Worm (Caenorhabditis elegans) whole organism, young adult: ENCODE data around the gene abhd-5.1.

Experiments used
- B0019.2 ChIP-seq: fragments of 200-800 bp; sonication (Bioruptor generic); conservative IDR thresholded peaks from 2 replicates; pipeline ENCODE4 v1.3.6; 2022; ENCODE audit warnings: missing genetic modification reagents, missing genetic modification characterization, missing compliant biosample characterization
- B0035.1 ChIP-seq: sonication (generic microtip); optimal IDR thresholded peaks from 2 replicates; lab custom pipeline; 2016; ENCODE audit warnings: missing genetic modification characterization, mild to moderate bottlenecking, missing compliant biosample characterization, missing genotype, missing genetic modification reagents
- B0336.3 ChIP-seq: fragments of 200-800 bp; sonication (Bioruptor generic); IDR thresholded peaks from 2 replicates; pipeline ENCODE4 v1.3.6; 2022; ENCODE audit warnings: missing genetic modification characterization, missing compliant biosample characterization
- C17E4.6 ChIP-seq: fragments of 200-800 bp; sonication (Bioruptor generic); IDR thresholded peaks from 2 replicates; pipeline ENCODE4 v1.3.6; 2022; ENCODE audit warnings: missing genetic modification reagents, missing genetic modification characterization, missing compliant biosample characterization
- D2030.7 ChIP-seq: fragments of 200-800 bp; sonication (Bioruptor generic); IDR thresholded peaks from 2 replicates; pipeline ENCODE4 v1.3.6; 2022; ENCODE audit warnings: missing genetic modification reagents, missing genetic modification characterization, missing compliant biosample characterization
- F37B4.10 ChIP-seq: fragments of 200-800 bp; sonication (Bioruptor generic); IDR thresholded peaks from 2 replicates; pipeline ENCODE4 v1.3.6; 2022; ENCODE audit warnings: missing genetic modification characterization, missing compliant biosample characterization
- F39B2.1 ChIP-seq: fragments of 200-800 bp; sonication (Bioruptor generic); IDR thresholded peaks from 2 replicates; pipeline ENCODE4 v1.3.6; 2022; ENCODE audit warnings: missing genetic modification reagents, missing genetic modification characterization, missing compliant biosample characterization
- T07F8.4 ChIP-seq: sonication (generic microtip); optimal IDR thresholded peaks from 2 replicates; lab custom pipeline; 2016; ENCODE audit warnings: mild to moderate bottlenecking, missing genetic modification characterization, moderate library complexity, missing compliant biosample characterization
- T26A5.8 ChIP-seq: sonication (generic microtip); optimal IDR thresholded peaks from 2 replicates; lab custom pipeline; 2016; ENCODE audit warnings: missing genetic modification characterization, missing compliant biosample characterization
- Y53F4B.3 ChIP-seq: fragments of 200-800 bp; sonication (Bioruptor generic); IDR thresholded peaks from 2 replicates; pipeline ENCODE4 v1.3.6; 2022; ENCODE audit warnings: missing genetic modification reagents, missing genetic modification characterization, missing compliant biosample characterization
- Y79H2A.3 ChIP-seq: fragments of 200-800 bp; sonication (Bioruptor generic); conservative IDR thresholded peaks from 2 replicates; pipeline ENCODE4 v1.3.6; 2022; ENCODE audit warnings: missing genetic modification reagents, missing genetic modification characterization, missing compliant biosample characterization
- ama-1 ChIP-seq, 3 experiments: fragments of 150-350 bp in 1 of 3; sonication (generic microtip) in 2 of 3; optimal IDR thresholded peaks; 2 replicates each; lab custom pipeline; 2014 to 2018; ENCODE audit warnings: missing biosample characterization in 2 of 3, missing genetic modification characterization in 2 of 3, missing genetic modification reagents in 2 of 3
- aptf-3 ChIP-seq: fragments of 200-800 bp; sonication (Bioruptor generic); IDR thresholded peaks from 2 replicates; pipeline ENCODE4 v1.3.6; 2022; ENCODE audit warnings: missing genetic modification characterization, missing compliant biosample characterization
- attf-5 ChIP-seq: fragments of 200-800 bp; sonication (Bioruptor generic); optimal IDR thresholded peaks from 2 replicates; lab custom pipeline; 2018; ENCODE audit warnings: mild to moderate bottlenecking, missing genetic modification characterization, missing compliant biosample characterization
- ccch-3 ChIP-seq: fragments of 200-800 bp; sonication (Bioruptor generic); optimal IDR thresholded peaks from 2 replicates; lab custom pipeline; 2018; ENCODE audit warnings: mild to moderate bottlenecking, missing genetic modification characterization, missing compliant biosample characterization
- cebp-1 ChIP-seq, 2 experiments: fragments of 200-800 bp in 1 of 2; sonication (Bioruptor generic) in 1 of 2; sonication (generic microtip) in 1 of 2; IDR thresholded peaks in 1 of 2; optimal IDR thresholded peaks in 1 of 2; 2 replicates each; pipeline versions ENCODE4 v1.3.6 to Lab custom; 2017 to 2022; ENCODE audit warnings: missing compliant biosample characterization in 2 of 2, missing genetic modification characterization in 2 of 2, mild to moderate bottlenecking in 1 of 2, missing genetic modification reagents in 1 of 2, moderate library complexity in 1 of 2
- cebp-2 ChIP-seq: fragments of 200-800 bp; sonication (Bioruptor generic); IDR thresholded peaks from 2 replicates; pipeline ENCODE4 v1.3.6; 2022; ENCODE audit warnings: missing genetic modification characterization, missing compliant biosample characterization
- ceh-100 ChIP-seq: fragments of 200-800 bp; sonication (Bioruptor generic); IDR thresholded peaks from 2 replicates; pipeline ENCODE4 v1.3.6; 2022; ENCODE audit warnings: missing genetic modification reagents, missing genetic modification characterization, missing compliant biosample characterization
- ceh-40 ChIP-seq: fragments of 200-800 bp; sonication (Bioruptor generic); IDR thresholded peaks from 2 replicates; pipeline ENCODE4 v1.3.6; 2022; ENCODE audit warnings: missing genetic modification characterization, missing compliant biosample characterization
- ceh-58 ChIP-seq: fragments of 200-800 bp; sonication (Bioruptor generic); IDR thresholded peaks from 2 replicates; pipeline ENCODE4 v1.3.6; 2022; ENCODE audit warnings: missing genetic modification characterization, missing compliant biosample characterization
- dpl-1 ChIP-seq: fragments of 150-350 bp; optimal IDR thresholded peaks from 2 replicates; lab custom pipeline; 2014; ENCODE audit warnings: missing biosample characterization, missing genetic modification reagents, missing genetic modification characterization
- efl-1 ChIP-seq: fragments of 150-350 bp; optimal IDR thresholded peaks from 2 replicates; lab custom pipeline; 2014; ENCODE audit warnings: missing biosample characterization, missing genetic modification reagents, missing genetic modification characterization
- hlh-26 ChIP-seq: fragments of 200-800 bp; sonication (Bioruptor generic); conservative IDR thresholded peaks from 2 replicates; pipeline ENCODE4 v1.3.6; 2022; ENCODE audit warnings: missing genetic modification reagents, missing genetic modification characterization, missing compliant biosample characterization
- hmg-1.2 ChIP-seq: fragments of 200-800 bp; sonication (Bioruptor generic); IDR thresholded peaks from 2 replicates; pipeline ENCODE4 v1.3.6; 2022; ENCODE audit warnings: missing genetic modification reagents, missing genetic modification characterization, missing compliant biosample characterization
- hsf-1 ChIP-seq: fragments of 200-800 bp; sonication (Bioruptor generic); IDR thresholded peaks from 2 replicates; pipeline ENCODE4 v1.3.6; 2022; ENCODE audit warnings: missing genetic modification reagents, missing genetic modification characterization, missing compliant biosample characterization
- lag-1 ChIP-seq: fragments of 200-800 bp; sonication (Bioruptor generic); IDR thresholded peaks from 2 replicates; pipeline ENCODE4 v1.3.6; 2022; ENCODE audit warnings: missing genetic modification reagents, missing genetic modification characterization, missing compliant biosample characterization
- let-526 ChIP-seq: fragments of 200-800 bp; sonication (Bioruptor generic); IDR thresholded peaks from 2 replicates; pipeline ENCODE4 v1.3.6; 2022; ENCODE audit warnings: missing genetic modification reagents, missing genetic modification characterization, missing compliant biosample characterization
- lin-26 ChIP-seq: fragments of 200-800 bp; sonication (Bioruptor generic); IDR thresholded peaks from 2 replicates; pipeline ENCODE4 v1.3.6; 2022; ENCODE audit warnings: missing genetic modification reagents, missing genetic modification characterization, missing compliant biosample characterization
- lin-35 ChIP-seq, 3 experiments: fragments of 150-350 bp in 2 of 3; sonication (generic microtip) in 1 of 3; optimal IDR thresholded peaks; 2 replicates each; lab custom pipeline; 2014 to 2018; ENCODE audit warnings: missing biosample characterization in 3 of 3, missing genetic modification characterization in 3 of 3, missing genetic modification reagents in 3 of 3
- lsy-27 ChIP-seq: sonication (generic microtip); optimal IDR thresholded peaks from 2 replicates; lab custom pipeline; 2017; ENCODE audit warnings: missing genetic modification characterization, mild to moderate bottlenecking, missing compliant biosample characterization, antibody characterized with exemption, missing genotype, borderline replicate concordance; ENCODE audit not compliant: insufficient read depth
- madf-3 ChIP-seq: fragments of 200-800 bp; sonication (Bioruptor generic); IDR thresholded peaks from 2 replicates; pipeline ENCODE4 v1.3.6; 2022; ENCODE audit warnings: missing genetic modification reagents, missing genetic modification characterization, missing compliant biosample characterization
- madf-8 ChIP-seq: fragments of 200-800 bp; sonication (Bioruptor generic); conservative IDR thresholded peaks from 2 replicates; pipeline ENCODE4 v1.3.6; 2022; ENCODE audit warnings: missing genetic modification reagents, missing genetic modification characterization, missing compliant biosample characterization
- mxl-1 ChIP-seq: sonication (generic microtip); optimal IDR thresholded peaks from 2 replicates; lab custom pipeline; 2016; ENCODE audit warnings: missing genetic modification characterization, missing compliant biosample characterization
- nfyb-1 ChIP-seq: fragments of 200-800 bp; sonication (Bioruptor generic); IDR thresholded peaks from 2 replicates; pipeline ENCODE4 v1.3.6; 2022; ENCODE audit warnings: missing genetic modification reagents, missing genetic modification characterization, missing compliant biosample characterization
- nhr-80 ChIP-seq: sonication (generic microtip); optimal IDR thresholded peaks from 2 replicates; lab custom pipeline; 2016; ENCODE audit warnings: missing genetic modification characterization, missing compliant biosample characterization
- pbrm-1 ChIP-seq: fragments of 200-800 bp; sonication (Bioruptor generic); IDR thresholded peaks from 2 replicates; pipeline ENCODE4 v1.3.6; 2022; ENCODE audit warnings: missing genetic modification reagents, missing genetic modification characterization, missing compliant biosample characterization
- pha-4 ChIP-seq: fragments of 150-350 bp; sonication (generic microtip); optimal IDR thresholded peaks from 2 replicates; lab custom pipeline; 2014; ENCODE audit warnings: missing biosample characterization, missing genetic modification reagents, missing genetic modification characterization
- sdz-38 ChIP-seq: sonication (generic microtip); optimal IDR thresholded peaks from 2 replicates; lab custom pipeline; 2016; ENCODE audit warnings: missing genotype, missing genetic modification characterization, missing compliant biosample characterization
- snpc-1.3 ChIP-seq: sonication (generic microtip); optimal IDR thresholded peaks from 2 replicates; lab custom pipeline; 2017; ENCODE audit warnings: missing genetic modification characterization, mild to moderate bottlenecking, missing compliant biosample characterization, antibody characterized with exemption, moderate library complexity, missing genotype, missing genetic modification reagents; ENCODE audit not compliant: insufficient read depth
- unc-130 ChIP-seq: sonication (generic microtip); optimal IDR thresholded peaks from 2 replicates; lab custom pipeline; 2016; ENCODE audit warnings: missing genetic modification reagents, missing genetic modification characterization, missing compliant biosample characterization
- zfh-2 ChIP-seq: fragments of 200-800 bp; sonication (Bioruptor generic); conservative IDR thresholded peaks from 2 replicates; pipeline ENCODE4 v1.3.6; 2022; ENCODE audit warnings: missing genetic modification reagents, missing genetic modification characterization, missing compliant biosample characterization
- ztf-25 ChIP-seq: fragments of 200-800 bp; sonication (Bioruptor generic); IDR thresholded peaks from 2 replicates; pipeline ENCODE4 v1.3.6; 2022; ENCODE audit warnings: missing genetic modification reagents, missing genetic modification characterization, missing compliant biosample characterization
- ztf-26 ChIP-seq: sonication (generic microtip); optimal IDR thresholded peaks from 2 replicates; lab custom pipeline; 2017; ENCODE audit warnings: missing genetic modification characterization, missing compliant biosample characterization

Gene abhd-5.1

ce11 chrV:4847424-4847823 is at the start of gene abhd-5.1:
TSS of gene abhd-5.1 (plus strand) at chrV:4847653.
- peak in 1 of 3 experiments; percentile 8 for TF ChIP-seq lin-35 (GFP tag; optimal IDR thresholded peaks at IDR 0.05; lab: Kevin White, UChicago)
- TF ChIP-seq lin-26 (GFP tag; lab: Robert Waterston, UW), result no peak
- no peak for TF ChIP-seq T07F8.4 (tag; lab: Kevin White, UChicago)
- TF ChIP-seq D2030.7 (GFP tag; lab: Robert Waterston, UW), result no peak
- TF ChIP-seq cebp-2, result no peak
- no peak for TF ChIP-seq ztf-26 (tag; lab: Kevin White, UChicago)
- TF ChIP-seq Y53F4B.3 (GFP tag; lab: Robert Waterston, UW), result no peak
- no peak for TF ChIP-seq cebp-1 (GFP tag; IDR thresholded peaks at IDR 0.05; lab: Robert Waterston, UW)
- peak; percentile 41 for TF ChIP-seq cebp-1 (tag; optimal IDR thresholded peaks at IDR 0.05; lab: Kevin White, UChicago)
- TF ChIP-seq pbrm-1 (GFP tag; lab: Robert Waterston, UW), result 0 out of 2 replicates have a peak, but pooled peaks have one; percentile 37
- peak; percentile 1 for TF ChIP-seq attf-5 (GFP tag; lab: Kevin White, UChicago)
- no peak for TF ChIP-seq ceh-100
- no peak for TF ChIP-seq aptf-3 (GFP tag; lab: Robert Waterston, UW)
- TF ChIP-seq lag-1 (GFP tag; lab: Robert Waterston, UW), result no peak
- TF ChIP-seq sdz-38 (tag; lab: Kevin White, UChicago), result no peak
- no peak for TF ChIP-seq hsf-1
- peak; percentile 11 for TF ChIP-seq nhr-80
- no peak for TF ChIP-seq efl-1
- 0 out of 2 replicates have a peak, but pooled peaks have one; percentile 22 for TF ChIP-seq B0336.3 (GFP tag; lab: Robert Waterston, UW)
- TF ChIP-seq nfyb-1 (GFP tag; lab: Robert Waterston, UW), result peak; percentile 29
- no peak for TF ChIP-seq unc-130 (GFP tag; lab: Kevin White, UChicago)
- no peak for TF ChIP-seq madf-3 (GFP tag; lab: Robert Waterston, UW)
- peak; percentile 84 for TF ChIP-seq hmg-1.2 (GFP tag; lab: Robert Waterston, UW)
- TF ChIP-seq T26A5.8 (tag; lab: Kevin White, UChicago), result no peak
- no peak for TF ChIP-seq ama-1 (optimal IDR thresholded peaks at IDR 0.05; lab: Kevin White, UChicago)
- TF ChIP-seq ama-1 (GFP tag; optimal IDR thresholded peaks at IDR 0.05; lab: Kevin White, UChicago), result no peak
- no peak for TF ChIP-seq ceh-40
- TF ChIP-seq madf-8 (GFP tag; lab: Robert Waterston, UW), result no peak

ce11 chrV:4800794-4801193 is 46.7 kb upstream of the abhd-5.1 start, which contains the start of gene R02F11.1:
TSS of gene R02F11.1 (plus strand) at chrV:4801094.
- no peak for TF ChIP-seq pha-4 (tag; lab: Kevin White, UChicago)
- TF ChIP-seq lsy-27 (tag; lab: Kevin White, UChicago), result no peak
- TF ChIP-seq let-526 (GFP tag; lab: Robert Waterston, UW), result no peak
- TF ChIP-seq B0019.2, result no peak
- TF ChIP-seq dpl-1, result no peak
- TF ChIP-seq ceh-58 (GFP tag; lab: Robert Waterston, UW), result no peak
- 0 out of 2 replicates have a peak, but pooled peaks have one; percentile 22 for TF ChIP-seq hsf-1

DNA sequence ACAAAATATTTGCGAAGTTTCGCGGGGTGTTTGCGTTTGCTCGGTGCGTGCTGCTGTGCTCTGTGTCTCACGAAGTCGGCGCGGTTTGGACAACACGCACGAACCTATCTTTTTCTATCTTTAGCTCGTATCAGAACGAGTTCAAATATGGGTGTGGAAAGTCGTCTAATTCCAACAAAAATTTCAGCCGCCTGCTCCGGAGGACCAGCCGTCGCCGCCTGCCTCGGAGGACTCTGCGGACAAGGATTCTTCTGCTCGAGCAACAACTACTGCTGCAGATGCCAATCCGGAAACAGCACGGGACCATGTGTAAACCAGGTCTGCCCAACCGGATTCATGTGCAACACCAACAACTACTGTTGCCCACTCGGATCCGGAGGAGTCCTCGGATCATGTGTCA is 45.5 kb upstream of the abhd-5.1 start:
- TF ChIP-seq F37B4.10 (GFP tag; lab: Robert Waterston, UW) (no peak), F39B2.1 (no peak), ztf-25 (GFP tag; lab: Robert Waterston, UW) (0 out of 2 replicates have a peak, but pooled peaks have one; percentile 10), hlh-26 (GFP tag; lab: Robert Waterston, UW) (no peak), snpc-1.3 (no peak), ccch-3 (GFP tag; lab: Kevin White, UChicago) (no peak), pha-4 (tag; lab: Kevin White, UChicago) (no peak), attf-5 (GFP tag; lab: Kevin White, UChicago) (no peak), mxl-1 (no peak), Y79H2A.3 (GFP tag; lab: Robert Waterston, UW) (no peak), cebp-2 (no peak), madf-8 (GFP tag; lab: Robert Waterston, UW) (no peak), C17E4.6 (no peak), zfh-2 (GFP tag; lab: Robert Waterston, UW) (peak; percentile 71), B0035.1 (tag; lab: Kevin White, UChicago) (no peak), aptf-3 (GFP tag; lab: Robert Waterston, UW) (no peak)
